Worm (Caenorhabditis elegans) whole organism, young adult: ENCODE measurements around the gene atf-7.
A peak's percentile ranks its signal among the peaks of the same experiment; 100 is the strongest.

ENCODE experiments used
- B0261.1 ChIP-seq: sonication (generic microtip); optimal IDR thresholded peaks from 2 replicates; lab custom pipeline; 2016; ENCODE audit warnings: mild to moderate bottlenecking, missing genetic modification characterization, moderate library complexity, missing compliant biosample characterization
- C06A6.2 ChIP-seq: fragments of 200-800 bp; sonication (Bioruptor generic); conservative IDR thresholded peaks from 2 replicates; pipeline ENCODE4 v1.3.6; 2022; ENCODE audit warnings: missing genetic modification characterization, missing compliant biosample characterization
- F22D6.2 ChIP-seq: sonication (generic microtip); optimal IDR thresholded peaks from 2 replicates; lab custom pipeline; 2016; ENCODE audit warnings: mild to moderate bottlenecking, missing genetic modification characterization, missing compliant biosample characterization
- F37B4.10 ChIP-seq: fragments of 200-800 bp; sonication (Bioruptor generic); IDR thresholded peaks from 2 replicates; pipeline ENCODE4 v1.3.6; 2022; ENCODE audit warnings: missing genetic modification characterization, missing compliant biosample characterization
- F52B5.7 ChIP-seq: sonication (generic microtip); optimal IDR thresholded peaks from 2 replicates; lab custom pipeline; 2016; ENCODE audit warnings: mild to moderate bottlenecking, missing genetic modification characterization, missing compliant biosample characterization
- F55B11.4 ChIP-seq: sonication (generic microtip); optimal IDR thresholded peaks from 2 replicates; lab custom pipeline; 2016; ENCODE audit warnings: missing compliant biosample characterization, missing genetic modification characterization, borderline replicate concordance; ENCODE audit not compliant: insufficient read depth
- K12H6.12 ChIP-seq: fragments of 200-800 bp; sonication (Bioruptor generic); optimal IDR thresholded peaks from 2 replicates; lab custom pipeline; 2018; ENCODE audit warnings: mild to moderate bottlenecking, missing genetic modification characterization, missing compliant biosample characterization
- Y53F4B.3 ChIP-seq: fragments of 200-800 bp; sonication (Bioruptor generic); IDR thresholded peaks from 2 replicates; pipeline ENCODE4 v1.3.6; 2022; ENCODE audit warnings: missing genetic modification reagents, missing genetic modification characterization, missing compliant biosample characterization
- Y53G8AR.9 ChIP-seq: fragments of 200-800 bp; sonication (Bioruptor generic); conservative IDR thresholded peaks from 2 replicates; pipeline ENCODE4 v1.3.6; 2022; ENCODE audit warnings: missing genetic modification reagents, missing genetic modification characterization, missing compliant biosample characterization
- Y67H2A.10 ChIP-seq: fragments of 200-800 bp; sonication (Bioruptor generic); conservative IDR thresholded peaks from 2 replicates; pipeline ENCODE4 v1.3.6; 2022; ENCODE audit warnings: missing genetic modification reagents, missing genetic modification characterization, missing compliant biosample characterization
- Y95B8A.8 ChIP-seq: fragments of 200-800 bp; sonication (Bioruptor generic); IDR thresholded peaks from 2 replicates; pipeline ENCODE4 v1.3.6; 2022; ENCODE audit warnings: missing genetic modification reagents, missing genetic modification characterization, missing compliant biosample characterization
- ZK185.1 ChIP-seq: sonication (generic microtip); optimal IDR thresholded peaks from 2 replicates; lab custom pipeline; 2016; ENCODE audit warnings: mild to moderate bottlenecking, missing genetic modification characterization, missing compliant biosample characterization; ENCODE audit not compliant: poor library complexity, severe bottlenecking
- ama-1 ChIP-seq, 3 experiments: fragments of 150-350 bp in 1 of 3; sonication (generic microtip) in 2 of 3; optimal IDR thresholded peaks; 2 replicates each; lab custom pipeline; 2014 to 2018; ENCODE audit warnings: missing biosample characterization in 2 of 3, missing genetic modification characterization in 2 of 3, missing genetic modification reagents in 2 of 3
- aptf-2 ChIP-seq: fragments of 200-800 bp; sonication (Bioruptor generic); conservative IDR thresholded peaks from 2 replicates; pipeline ENCODE4 v1.3.6; 2022; ENCODE audit warnings: missing genetic modification reagents, missing genetic modification characterization, missing compliant biosample characterization
- cebp-1 ChIP-seq, 2 experiments: fragments of 200-800 bp in 1 of 2; sonication (Bioruptor generic) in 1 of 2; sonication (generic microtip) in 1 of 2; IDR thresholded peaks in 1 of 2; optimal IDR thresholded peaks in 1 of 2; 2 replicates each; pipeline versions ENCODE4 v1.3.6 to Lab custom; 2017 to 2022; ENCODE audit warnings: missing compliant biosample characterization in 2 of 2, missing genetic modification characterization in 2 of 2, mild to moderate bottlenecking in 1 of 2, missing genetic modification reagents in 1 of 2, moderate library complexity in 1 of 2
- ceh-27 ChIP-seq: fragments of 200-800 bp; sonication (Bioruptor generic); optimal IDR thresholded peaks from 2 replicates; lab custom pipeline; 2018; ENCODE audit warnings: mild to moderate bottlenecking, missing genetic modification characterization, moderate library complexity, missing compliant biosample characterization
- ceh-58 ChIP-seq: fragments of 200-800 bp; sonication (Bioruptor generic); IDR thresholded peaks from 2 replicates; pipeline ENCODE4 v1.3.6; 2022; ENCODE audit warnings: missing genetic modification characterization, missing compliant biosample characterization
- chd-7 ChIP-seq: sonication (generic microtip); optimal IDR thresholded peaks from 2 replicates; lab custom pipeline; 2016; ENCODE audit warnings: mild to moderate bottlenecking, missing genetic modification characterization, moderate library complexity, missing compliant biosample characterization
- die-1 ChIP-seq: sonication (generic microtip); optimal IDR thresholded peaks from 2 replicates; lab custom pipeline; 2016; ENCODE audit warnings: missing genotype, mild to moderate bottlenecking, missing genetic modification characterization, missing compliant biosample characterization
- dpff-1 ChIP-seq: sonication (generic microtip); optimal IDR thresholded peaks from 2 replicates; lab custom pipeline; 2017; ENCODE audit warnings: mild to moderate bottlenecking, missing genetic modification characterization, missing compliant biosample characterization
- efl-1 ChIP-seq: fragments of 150-350 bp; optimal IDR thresholded peaks from 2 replicates; lab custom pipeline; 2014; ENCODE audit warnings: missing biosample characterization, missing genetic modification reagents, missing genetic modification characterization
- egl-44 ChIP-seq: fragments of 200-800 bp; sonication (Bioruptor generic); IDR thresholded peaks from 2 replicates; pipeline ENCODE4 v1.3.6; 2022; ENCODE audit warnings: missing genetic modification reagents, missing genetic modification characterization, missing compliant biosample characterization
- him-1 ChIP-seq: sonication (generic microtip); optimal IDR thresholded peaks from 2 replicates; lab custom pipeline; 2016; ENCODE audit warnings: missing genotype, missing genetic modification reagents, missing genetic modification characterization, missing compliant biosample characterization
- hlh-12 ChIP-seq: sonication (generic microtip); optimal IDR thresholded peaks from 2 replicates; lab custom pipeline; 2016; ENCODE audit warnings: missing genetic modification characterization, missing compliant biosample characterization
- hmg-20 ChIP-seq: fragments of 200-800 bp; sonication (Bioruptor generic); IDR thresholded peaks from 2 replicates; pipeline ENCODE4 v1.3.6; 2022; ENCODE audit warnings: missing genetic modification reagents, missing genetic modification characterization, missing compliant biosample characterization
- hsf-1 ChIP-seq: fragments of 200-800 bp; sonication (Bioruptor generic); IDR thresholded peaks from 2 replicates; pipeline ENCODE4 v1.3.6; 2022; ENCODE audit warnings: missing genetic modification reagents, missing genetic modification characterization, missing compliant biosample characterization
- let-526 ChIP-seq: fragments of 200-800 bp; sonication (Bioruptor generic); IDR thresholded peaks from 2 replicates; pipeline ENCODE4 v1.3.6; 2022; ENCODE audit warnings: missing genetic modification reagents, missing genetic modification characterization, missing compliant biosample characterization
- let-607 ChIP-seq, 2 experiments: fragments of 200-800 bp in 1 of 2; sonication (Bioruptor generic) in 1 of 2; sonication (generic microtip) in 1 of 2; optimal IDR thresholded peaks; 2 replicates each; lab custom pipeline; 2016 to 2018; ENCODE audit warnings: mild to moderate bottlenecking in 2 of 2, missing compliant biosample characterization in 2 of 2, missing genetic modification characterization in 2 of 2, moderate library complexity in 2 of 2, missing genotype in 1 of 2
- lin-35 ChIP-seq, 3 experiments: fragments of 150-350 bp in 2 of 3; sonication (generic microtip) in 1 of 3; optimal IDR thresholded peaks; 2 replicates each; lab custom pipeline; 2014 to 2018; ENCODE audit warnings: missing biosample characterization in 3 of 3, missing genetic modification characterization in 3 of 3, missing genetic modification reagents in 3 of 3
- lin-40 ChIP-seq: sonication (generic microtip); optimal IDR thresholded peaks from 2 replicates; lab custom pipeline; 2016; ENCODE audit warnings: missing genetic modification characterization, mild to moderate bottlenecking, missing compliant biosample characterization, missing genotype, missing genetic modification reagents
- lsl-1 ChIP-seq: fragments of 200-800 bp; sonication (Bioruptor generic); optimal IDR thresholded peaks from 2 replicates; lab custom pipeline; 2018; ENCODE audit warnings: mild to moderate bottlenecking, missing genetic modification characterization, moderate library complexity, missing compliant biosample characterization
- madf-6 ChIP-seq: fragments of 200-800 bp; sonication (Bioruptor generic); IDR thresholded peaks from 2 replicates; pipeline ENCODE4 v1.3.6; 2022; ENCODE audit warnings: missing genetic modification reagents, missing genetic modification characterization, missing compliant biosample characterization
- mcd-1 ChIP-seq: fragments of 200-800 bp; sonication (Bioruptor generic); IDR thresholded peaks from 2 replicates; pipeline ENCODE4 v1.3.6; 2022; ENCODE audit warnings: missing genetic modification reagents, missing genetic modification characterization, missing compliant biosample characterization
- mxl-1 ChIP-seq: sonication (generic microtip); optimal IDR thresholded peaks from 2 replicates; lab custom pipeline; 2016; ENCODE audit warnings: missing genetic modification characterization, missing compliant biosample characterization
- nhr-120 ChIP-seq: fragments of 200-800 bp; sonication (Bioruptor generic); IDR thresholded peaks from 2 replicates; pipeline ENCODE4 v1.3.6; 2022; ENCODE audit warnings: missing genetic modification characterization, missing compliant biosample characterization
- nhr-80 ChIP-seq: sonication (generic microtip); optimal IDR thresholded peaks from 2 replicates; lab custom pipeline; 2016; ENCODE audit warnings: missing genetic modification characterization, missing compliant biosample characterization
- nhr-90 ChIP-seq: sonication (generic microtip); optimal IDR thresholded peaks from 2 replicates; lab custom pipeline; 2016; ENCODE audit warnings: missing genotype, mild to moderate bottlenecking, missing genetic modification characterization, missing compliant biosample characterization
- pbrm-1 ChIP-seq: fragments of 200-800 bp; sonication (Bioruptor generic); IDR thresholded peaks from 2 replicates; pipeline ENCODE4 v1.3.6; 2022; ENCODE audit warnings: missing genetic modification reagents, missing genetic modification characterization, missing compliant biosample characterization
- pha-4 ChIP-seq: fragments of 150-350 bp; sonication (generic microtip); optimal IDR thresholded peaks from 2 replicates; lab custom pipeline; 2014; ENCODE audit warnings: missing biosample characterization, missing genetic modification reagents, missing genetic modification characterization
- tbx-9 ChIP-seq: sonication (generic microtip); optimal IDR thresholded peaks from 2 replicates; lab custom pipeline; 2016; ENCODE audit warnings: borderline replicate concordance, missing genetic modification characterization, inconsistent platforms, missing compliant biosample characterization
- ztf-18 ChIP-seq: sonication (generic microtip); optimal IDR thresholded peaks from 2 replicates; lab custom pipeline; 2016; ENCODE audit warnings: missing genotype, mild to moderate bottlenecking, missing genetic modification characterization, missing compliant biosample characterization
- ztf-22 ChIP-seq: fragments of 200-800 bp; sonication (Bioruptor generic); optimal IDR thresholded peaks from 2 replicates; lab custom pipeline; 2018; ENCODE audit warnings: mild to moderate bottlenecking, missing genetic modification characterization, moderate library complexity, missing compliant biosample characterization
- ztf-28 ChIP-seq: fragments of 200-800 bp; sonication (Bioruptor generic); IDR thresholded peaks from 2 replicates; pipeline ENCODE4 v1.3.6; 2022; ENCODE audit warnings: missing genetic modification reagents, missing genetic modification characterization, missing compliant biosample characterization

Gene atf-7

ce11 chrIII:4491164-4492144, 7.4 kb downstream of the atf-7 start (continued):
- TF ChIP-seq pbrm-1 (GFP tag; lab: Robert Waterston, UW) = no peak
- no peak for TF ChIP-seq Y67H2A.10 (GFP tag; lab: Robert Waterston, UW)
- TF ChIP-seq C06A6.2 (GFP tag; lab: Robert Waterston, UW) = no peak
- peak; percentile 54 for TF ChIP-seq tbx-9 (tag; lab: Kevin White, UChicago)
- no peak for TF ChIP-seq nhr-80 (tag; lab: Kevin White, UChicago)
- TF ChIP-seq die-1 (tag; lab: Kevin White, UChicago) = peak; percentile 49
- TF ChIP-seq pha-4 = no peak
- peak; percentile 100 for TF ChIP-seq him-1 (tag; lab: Kevin White, UChicago)
- peak; percentile 48 for TF ChIP-seq lin-40
- no peak for TF ChIP-seq F37B4.10
- TF ChIP-seq nhr-90 (tag; lab: Kevin White, UChicago) = no peak
- 0 out of 2 replicates have a peak, but pooled peaks have one; percentile 41 for TF ChIP-seq aptf-2 (GFP tag; lab: Robert Waterston, UW)
- 0 out of 2 replicates have a peak, but pooled peaks have one; percentile 34 for TF ChIP-seq ceh-58 (GFP tag; lab: Robert Waterston, UW)
- peak; percentile 48 for TF ChIP-seq K12H6.12 (tag; lab: Kevin White, UChicago)
- TF ChIP-seq hlh-12 (tag; lab: Kevin White, UChicago) = no peak
- peak; percentile 69 for TF ChIP-seq F52B5.7 (tag; lab: Kevin White, UChicago)
- 0 out of 2 replicates have a peak, but pooled peaks have one; percentile 6 for TF ChIP-seq ztf-28 (GFP tag; lab: Robert Waterston, UW)
- peak; percentile 48; the same call in 1 of the 2 replicates for TF ChIP-seq hmg-20 (GFP tag; lab: Robert Waterston, UW)
- no peak for TF ChIP-seq mxl-1 (tag; lab: Kevin White, UChicago)
- TF ChIP-seq ama-1 (optimal IDR thresholded peaks at IDR 0.05; lab: Kevin White, UChicago) = peak; percentile 17
- TF ChIP-seq ama-1 (GFP tag; optimal IDR thresholded peaks at IDR 0.05; lab: Kevin White, UChicago) = peak; percentile 18 to 39
- TF ChIP-seq let-526 (GFP tag; lab: Robert Waterston, UW) = peak; percentile 52
- peak; percentile 17 to 37 (median 25) for TF ChIP-seq lin-35 (GFP tag; optimal IDR thresholded peaks at IDR 0.05; lab: Kevin White, UChicago)
- peak; percentile 86 for TF ChIP-seq Y53G8AR.9 (GFP tag; lab: Robert Waterston, UW)

DNA sequence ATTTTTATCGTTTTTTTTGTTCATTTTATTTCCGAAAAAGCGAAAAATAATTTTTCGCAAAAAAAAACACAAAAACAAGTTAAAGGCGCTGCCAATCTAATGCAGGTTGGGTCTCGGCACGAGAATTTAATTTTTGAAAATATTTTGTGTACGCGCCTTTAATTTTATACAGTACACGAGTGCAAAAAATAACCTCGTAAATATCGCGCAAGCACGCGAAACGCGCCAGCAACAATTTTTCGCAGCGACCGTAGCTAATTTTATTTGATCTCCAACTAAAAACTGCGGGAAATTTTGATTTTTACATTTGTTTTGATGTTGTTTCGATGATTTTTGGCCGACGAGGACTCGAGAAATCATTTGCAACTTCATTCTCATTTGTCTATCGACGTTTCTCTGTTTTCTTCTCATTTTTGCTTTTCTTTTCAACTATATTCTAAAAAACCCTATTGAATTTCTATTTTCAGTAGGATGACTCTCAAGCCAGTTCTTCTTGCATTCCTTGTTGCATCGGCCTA, 9.9 kb downstream of the atf-7 start, which contains the start of gene cpg-1:
cpg-1 (plus strand) TSS at position 468 of the 518 bp plus-strand sequence.
- TF ChIP-seq madf-6 (peak; percentile 100), pha-4 (no peak), efl-1 (GFP tag; lab: Kevin White, UChicago) (peak; percentile 99), Y95B8A.8 (GFP tag; lab: Robert Waterston, UW) (peak; percentile 98), B0261.1 (tag; lab: Kevin White, UChicago) (peak; percentile 21), ztf-18 (tag; lab: Kevin White, UChicago) (peak; percentile 100), ZK185.1 (tag; lab: Kevin White, UChicago) (no peak), F22D6.2 (tag; lab: Kevin White, UChicago) (no peak), chd-7 (no peak), egl-44 (GFP tag; lab: Robert Waterston, UW) (no peak), ztf-22 (GFP tag; lab: Kevin White, UChicago) (no peak), nhr-120 (GFP tag; lab: Robert Waterston, UW) (no peak), lsl-1 (GFP tag; lab: Kevin White, UChicago) (peak; percentile 100), F55B11.4 (tag; lab: Kevin White, UChicago) (no peak), cebp-1 (GFP tag; IDR thresholded peaks at IDR 0.05; lab: Robert Waterston, UW) (no peak), cebp-1 (tag; optimal IDR thresholded peaks at IDR 0.05; lab: Kevin White, UChicago) (no peak), let-607 (tag; optimal IDR thresholded peaks at IDR 0.05; lab: Kevin White, UChicago) (no peak), pbrm-1 (GFP tag; lab: Robert Waterston, UW) (peak; percentile 91), ceh-27 (GFP tag; lab: Kevin White, UChicago) (no peak), dpff-1 (tag; lab: Kevin White, UChicago) (no peak), tbx-9 (tag; lab: Kevin White, UChicago) (no peak), nhr-80 (tag; lab: Kevin White, UChicago) (no peak), mxl-1 (tag; lab: Kevin White, UChicago) (no peak), Y53F4B.3 (GFP tag; lab: Robert Waterston, UW) (peak; percentile 80), mcd-1 (GFP tag; lab: Robert Waterston, UW) (peak; percentile 85), hsf-1 (peak; percentile 95), hlh-12 (tag; lab: Kevin White, UChicago) (no peak)
